Worm (Caenorhabditis elegans): Measurements from ENCODE around the gene twk-9.

The twk-9 gene

ce11 chrIV:9692874-9693273 is at the start of gene twk-9:
Gene twk-9 (plus strand): TSS chrIV:9693174.
- TF ChIP-seq nhr-11 (tag; optimal IDR thresholded peaks at IDR 0.05): no peak
- TF ChIP-seq lin-38 (GFP tag; IDR thresholded peaks at IDR 0.05): no peak
- no peak for TF ChIP-seq Y105C5A.15 (GFP tag; IDR thresholded peaks at IDR 0.05)
- no peak for TF ChIP-seq egl-27 (tag; optimal IDR thresholded peaks at IDR 0.05)
- TF ChIP-seq T26A8.4 (GFP tag; IDR thresholded peaks at IDR 0.05): no peak
- no peak for TF ChIP-seq spr-1 (tag; optimal IDR thresholded peaks at IDR 0.05)
- TF ChIP-seq nhr-48 (tag; optimal IDR thresholded peaks at IDR 0.05): no peak
- TF ChIP-seq dmd-8 (GFP tag; IDR thresholded peaks at IDR 0.05): no peak
- no peak for TF ChIP-seq pha-4 (GFP tag; IDR thresholded peaks at IDR 0.05)
- no peak for TF ChIP-seq pha-4 (tag; optimal IDR thresholded peaks at IDR 0.05)
- no peak for TF ChIP-seq tag-97 (GFP tag; IDR thresholded peaks at IDR 0.05)
- no peak for TF ChIP-seq zip-2 (tag; optimal IDR thresholded peaks at IDR 0.05)
- TF ChIP-seq ces-1 (GFP tag; optimal IDR thresholded peaks at IDR 0.05): no peak
- TF ChIP-seq dmd-9 (GFP tag; IDR thresholded peaks at IDR 0.05): no peak
- no peak for TF ChIP-seq lin-13 (GFP tag; optimal IDR thresholded peaks at IDR 0.05)
- no peak for TF ChIP-seq dpl-1 (GFP tag; optimal IDR thresholded peaks at IDR 0.05)
- TF ChIP-seq mxl-2 (GFP tag; conservative IDR thresholded peaks at IDR 0.05): no peak

- TF ChIP-seq daf-19 (GFP tag; conservative IDR thresholded peaks at IDR 0.05) (no peak), saeg-2 (GFP tag; IDR thresholded peaks at IDR 0.05) (no peak), aha-1 (tag) (no peak), fkh-10 (GFP tag; optimal IDR thresholded peaks at IDR 0.05) (no peak), nhr-111 (GFP tag; optimal IDR thresholded peaks at IDR 0.05) (no peak)
Observed at ce11 chrIV:9643188-9643587, 49.8 kb upstream of the twk-9 start, which contains the start of gene degl-2. Gene degl-2 (plus strand): TSS chrIV:9643488.

- TF ChIP-seq nhr-28 (tag; optimal IDR thresholded peaks at IDR 0.05) (peak; percentile 56), dve-1 (tag; optimal IDR thresholded peaks at IDR 0.05; ENCODE audit: insufficient read depth) (peak; percentile 66), nhr-11 (tag; optimal IDR thresholded peaks at IDR 0.05) (peak; percentile 11), jun-1 (tag; optimal IDR thresholded peaks at IDR 0.05) (no peak), madf-9 (GFP tag; conservative IDR thresholded peaks at IDR 0.05) (0 out of 2 replicates have a peak, but pooled peaks have one; percentile 6), unc-62 (GFP tag; optimal IDR thresholded peaks at IDR 0.05 in 1 of 2) (peak in 1 of 2 experiments; percentile 76), unc-62 (tag; optimal IDR thresholded peaks at IDR 0.05) (no peak), mep-1 (tag; optimal IDR thresholded peaks at IDR 0.05) (peak; percentile 35), lsy-2 (tag; optimal IDR thresholded peaks at IDR 0.05) (peak in 1 of 2 experiments; percentile 27), F49E8.2 (tag; optimal IDR thresholded peaks at IDR 0.05; ENCODE audit: borderline replicate concordance) (no peak), hlh-30 (tag; optimal IDR thresholded peaks at IDR 0.05; ENCODE audit: insufficient read depth) (peak; percentile 28), daf-16 (GFP tag; optimal IDR thresholded peaks at IDR 0.05) (no peak), daf-16 (tag; optimal IDR thresholded peaks at IDR 0.05) (peak; percentile 19), hmg-1.1 (GFP tag; IDR thresholded peaks at IDR 0.05) (peak; percentile 44; the same call in 1 of the 2 replicates), zip-11 (GFP tag; IDR thresholded peaks at IDR 0.05) (no peak), nhr-111 (GFP tag; optimal IDR thresholded peaks at IDR 0.05) (no peak), mxl-3 (GFP tag; optimal IDR thresholded peaks at IDR 0.05) (peak; percentile 12), hlh-11 (tag; optimal IDR thresholded peaks at IDR 0.05) (peak; percentile 73), aly-2 (tag; optimal IDR thresholded peaks at IDR 0.05) (no peak), cey-2 (tag; optimal IDR thresholded peaks at IDR 0.05; ENCODE audit: borderline replicate concordance, insufficient read depth) (peak; percentile 41), ceh-44 (GFP tag; IDR thresholded peaks at IDR 0.05) (no peak)
Observed at ce11 chrIV:9647789-9648361, 45.1 kb upstream of the twk-9 start, which contains the start of gene amph-1. Gene amph-1 (minus strand): TSS chrIV:9647873.

Measured in whole organism, L4 larva.